Worm (Caenorhabditis elegans) whole organism, L1 larva: Measurements from ENCODE around the gene ife-5.

ENCODE experiments used
- C34B4.2 ChIP-seq: sonication (generic microtip); optimal IDR thresholded peaks from 2 replicates; lab custom pipeline; 2017; ENCODE audit warnings: mild to moderate bottlenecking, missing genetic modification characterization, missing compliant biosample characterization
- aly-2 ChIP-seq: fragments of 150-350 bp; optimal IDR thresholded peaks from 2 replicates; lab custom pipeline; 2014; ENCODE audit warnings: missing biosample characterization, missing genetic modification characterization
- ceh-90 ChIP-seq: sonication (generic microtip); optimal IDR thresholded peaks from 2 replicates; lab custom pipeline; 2016; ENCODE audit warnings: missing genetic modification characterization, missing compliant biosample characterization
- nhr-12 ChIP-seq: sonication (generic microtip); optimal IDR thresholded peaks from 2 replicates; lab custom pipeline; 2017; ENCODE audit warnings: missing biosample characterization, missing genetic modification characterization
- nhr-77 ChIP-seq: fragments of 150-350 bp; optimal IDR thresholded peaks from 2 replicates; lab custom pipeline; 2014; ENCODE audit warnings: missing biosample characterization, missing genetic modification characterization
- skn-1 ChIP-seq: fragments of 150-350 bp; optimal IDR thresholded peaks from 2 replicates; lab custom pipeline; 2014; ENCODE audit warnings: missing biosample characterization, missing genetic modification characterization
- unc-62 ChIP-seq: fragments of 150-350 bp; optimal IDR thresholded peaks from 2 replicates; lab custom pipeline; 2014; ENCODE audit warnings: missing biosample characterization, missing genetic modification reagents, missing genetic modification characterization

ce11 chrII:12323305-12323704 lies 42.8 kb downstream of the ife-5 start, which contains the start of gene sre-53:
- TF ChIP-seq skn-1 (tag; lab: Kevin White, UChicago), result no peak
- no peak for TF ChIP-seq ceh-90 (tag; lab: Kevin White, UChicago)
- no peak for TF ChIP-seq C34B4.2 (tag; lab: Kevin White, UChicago)
- TF ChIP-seq nhr-12 (tag; lab: Kevin White, UChicago), result no peak
- no peak for TF ChIP-seq aly-2 (tag; lab: Kevin White, UChicago)
- no peak for TF ChIP-seq unc-62 (GFP tag; lab: Kevin White, UChicago)
- TF ChIP-seq nhr-77 (tag; lab: Kevin White, UChicago), result no peak
